Fruit fly (Drosophila melanogaster): ENCODE results near the gene CG42486.

DNA sequence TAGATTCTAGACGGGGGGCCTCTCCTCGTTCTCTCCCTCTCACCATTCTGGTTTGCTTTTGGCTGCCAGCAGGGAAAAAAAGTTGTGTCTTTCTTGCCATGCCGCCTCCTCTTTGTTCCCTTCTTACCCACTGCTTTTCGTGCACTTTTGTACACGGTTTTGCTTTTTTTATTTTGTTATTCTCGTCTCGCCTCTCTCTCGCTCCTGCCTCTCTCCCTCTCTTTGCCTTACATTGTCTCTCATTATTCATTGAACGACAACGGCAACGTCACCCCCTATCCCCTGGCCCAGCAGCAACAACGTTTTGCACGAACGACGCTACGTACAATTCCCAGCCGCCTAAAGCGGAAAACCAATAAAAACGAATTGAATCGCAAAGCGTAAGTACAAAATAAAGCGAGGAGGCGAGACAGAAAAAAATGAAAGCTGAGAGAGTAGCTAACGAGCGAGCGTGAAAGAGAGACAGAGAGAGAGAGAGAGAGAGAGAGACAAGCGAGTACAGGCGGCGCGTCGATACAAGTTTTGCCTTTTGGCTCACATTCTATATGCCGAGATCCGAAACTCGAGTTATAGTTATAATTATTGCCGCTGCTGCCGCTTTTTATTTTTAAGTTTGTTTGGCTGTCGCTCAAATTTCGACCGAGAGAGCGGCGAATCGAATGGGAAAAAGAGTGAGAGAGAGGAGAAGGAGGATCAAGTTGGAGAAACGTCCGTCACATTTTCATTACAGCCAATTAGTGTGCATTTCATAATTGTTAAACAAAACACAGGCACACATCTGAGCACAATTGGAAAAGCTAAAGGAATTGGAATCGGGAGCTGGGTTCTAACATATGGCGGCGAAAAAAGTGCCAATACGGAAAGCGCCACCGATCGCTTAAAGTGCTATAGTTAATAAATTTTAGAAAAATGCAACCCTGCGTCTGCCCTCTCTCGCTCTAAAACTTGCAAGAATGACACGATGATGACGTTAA is 35.9 kb upstream of the CG42486 start:
- TF ChIP-seq CG32264 (GFP tag; optimal IDR thresholded peaks at IDR 0.05) = peak; percentile 78
- TF ChIP-seq CG9705 (GFP tag; optimal IDR thresholded peaks at IDR 0.05) = peak; percentile 35
- TF ChIP-seq psq (GFP tag; optimal IDR thresholded peaks at IDR 0.05) = peak; percentile 100
- peak; percentile 37 for TF ChIP-seq OdsH (GFP tag; optimal IDR thresholded peaks at IDR 0.05)
